Worm (Caenorhabditis elegans) whole organism, L1 larva: ENCODE data around the gene oma-1.

Source experiments
- blmp-1 ChIP-seq: fragments of 150-350 bp; optimal IDR thresholded peaks from 2 replicates; lab custom pipeline; 2014; ENCODE audit warnings: missing biosample characterization, missing genetic modification characterization
- ceh-88 ChIP-seq: fragments of 200-800 bp; sonication (Bioruptor generic); IDR thresholded peaks from 2 replicates; pipeline ENCODE4 v1.3.6; 2022; ENCODE audit warnings: missing genetic modification characterization, missing compliant biosample characterization
- elt-3 ChIP-seq, 6 experiments: fragments of 150-350 bp in 1 of 6; sonication (generic microtip); optimal IDR thresholded peaks; 2 replicates each; lab custom pipeline; 2017 to 2018; ENCODE audit warnings: missing biosample characterization in 6 of 6, missing genetic modification characterization in 6 of 6, inconsistent platforms in 1 of 6
- lin-13 ChIP-seq: fragments of 150-350 bp; optimal IDR thresholded peaks from 2 replicates; lab custom pipeline; 2014; ENCODE audit warnings: missing biosample characterization, missing genetic modification reagents, missing genetic modification characterization
- nhr-11 ChIP-seq: fragments of 150-350 bp; optimal IDR thresholded peaks from 2 replicates; lab custom pipeline; 2014; ENCODE audit warnings: missing biosample characterization, missing genetic modification characterization
- nhr-28 ChIP-seq: fragments of 150-350 bp; optimal IDR thresholded peaks from 2 replicates; lab custom pipeline; 2014; ENCODE audit warnings: missing biosample characterization, missing genetic modification characterization
- nhr-76 ChIP-seq: sonication (generic microtip); optimal IDR thresholded peaks from 2 replicates; lab custom pipeline; 2017; ENCODE audit warnings: missing biosample characterization, missing genetic modification characterization
- pqm-1 ChIP-seq: sonication (generic microtip); optimal IDR thresholded peaks from 3 replicates; lab custom pipeline; 2017; ENCODE audit warnings: missing biosample characterization, missing genetic modification characterization
- unc-130 ChIP-seq: fragments of 150-350 bp; optimal IDR thresholded peaks from 2 replicates; lab custom pipeline; 2017; ENCODE audit warnings: missing biosample characterization, missing genetic modification characterization, inconsistent platforms
- unc-62 ChIP-seq: fragments of 150-350 bp; optimal IDR thresholded peaks from 2 replicates; lab custom pipeline; 2014; ENCODE audit warnings: missing biosample characterization, missing genetic modification reagents, missing genetic modification characterization
- zag-1 ChIP-seq: fragments of 150-350 bp; optimal IDR thresholded peaks from 2 replicates; lab custom pipeline; 2014; ENCODE audit warnings: missing biosample characterization, missing genetic modification characterization

ce11 chrIV:8864672-8865071 lies 24.1 kb upstream of the oma-1 start:
- TF ChIP-seq blmp-1 (tag; lab: Kevin White, UChicago) (peak; percentile 38), zag-1 (no peak), nhr-11 (tag; lab: Kevin White, UChicago) (no peak), elt-3 (tag; optimal IDR thresholded peaks at IDR 0.05; lab: Kevin White, UChicago) (peak in 3 of 6 experiments; percentile 22 to 76 (median 71)), unc-130 (no peak), lin-13 (GFP tag; lab: Kevin White, UChicago) (no peak), unc-62 (no peak), nhr-28 (tag; lab: Kevin White, UChicago) (no peak), ceh-88 (no peak), pqm-1 (tag; lab: Kevin White, UChicago) (no peak), nhr-76 (no peak)
